Worm (Caenorhabditis elegans) whole organism, young adult: Measurements from ENCODE around the gene C55A6.10.

Source experiments
- F10E7.11 ChIP-seq: sonication (generic microtip); optimal IDR thresholded peaks from 2 replicates; lab custom pipeline; 2017; ENCODE audit warnings: mild to moderate bottlenecking, missing genetic modification characterization, moderate library complexity, missing compliant biosample characterization
- dpff-1 ChIP-seq: sonication (generic microtip); optimal IDR thresholded peaks from 2 replicates; lab custom pipeline; 2017; ENCODE audit warnings: mild to moderate bottlenecking, missing genetic modification characterization, missing compliant biosample characterization
- somi-1 ChIP-seq: fragments of 200-800 bp; sonication (Bioruptor generic); optimal IDR thresholded peaks from 2 replicates; lab custom pipeline; 2018; ENCODE audit warnings: mild to moderate bottlenecking, missing genetic modification characterization, missing compliant biosample characterization

- TF ChIP-seq somi-1 (GFP tag; lab: Kevin White, UChicago) (no peak), F10E7.11 (no peak), dpff-1 (tag; lab: Kevin White, UChicago) (no peak)
These were observed 40.1 kb downstream of the C55A6.10 start, which contains the start of gene F38B7.10 for ce11 chrV:11545227-11545626.
